Worm (Caenorhabditis elegans) whole organism, L1 larva: ENCODE measurements around the gene T05A7.1.
A peak's percentile ranks its signal among the peaks of the same experiment; 100 is the strongest.

ENCODE experiments used
- C04F5.9 ChIP-seq: sonication (generic microtip); optimal IDR thresholded peaks from 2 replicates; lab custom pipeline; 2016; ENCODE audit warnings: missing genetic modification characterization, missing compliant biosample characterization
- Y116A8C.19 ChIP-seq: sonication (generic microtip); optimal IDR thresholded peaks from 2 replicates; lab custom pipeline; 2016; ENCODE audit warnings: missing compliant biosample characterization, missing genetic modification characterization, borderline replicate concordance
- aha-1 ChIP-seq: fragments of 150-350 bp; optimal IDR thresholded peaks from 2 replicates; lab custom pipeline; 2014; ENCODE audit warnings: missing biosample characterization, missing genetic modification characterization
- blmp-1 ChIP-seq: fragments of 150-350 bp; optimal IDR thresholded peaks from 2 replicates; lab custom pipeline; 2014; ENCODE audit warnings: missing biosample characterization, missing genetic modification characterization
- ceh-63 ChIP-seq: fragments of 200-800 bp; sonication (Bioruptor generic); optimal IDR thresholded peaks from 2 replicates; lab custom pipeline; 2018; ENCODE audit warnings: mild to moderate bottlenecking, missing genetic modification characterization, missing compliant biosample characterization
- ceh-8 ChIP-seq: fragments of 200-800 bp; sonication (Bioruptor generic); optimal IDR thresholded peaks from 2 replicates; lab custom pipeline; 2018; ENCODE audit warnings: mild to moderate bottlenecking, missing genetic modification characterization, moderate library complexity, missing compliant biosample characterization
- ceh-82 ChIP-seq, 3 experiments: fragments of 150-350 bp in 1 of 3; sonication (generic microtip) in 2 of 3; optimal IDR thresholded peaks; 2 replicates each; lab custom pipeline; 2014 to 2017; ENCODE audit warnings: missing biosample characterization in 3 of 3, missing genetic modification characterization in 3 of 3
- ceh-88 ChIP-seq: fragments of 200-800 bp; sonication (Bioruptor generic); IDR thresholded peaks from 2 replicates; pipeline ENCODE4 v1.3.6; 2022; ENCODE audit warnings: missing genetic modification characterization, missing compliant biosample characterization
- dpl-1 ChIP-seq, 3 experiments: fragments of 150-350 bp in 2 of 3; sonication (generic microtip) in 1 of 3; optimal IDR thresholded peaks; 2 replicates each; lab custom pipeline; 2014 to 2017; ENCODE audit warnings: missing biosample characterization in 3 of 3, missing genetic modification characterization in 3 of 3, missing genetic modification reagents in 3 of 3
- dsc-1 ChIP-seq: sonication (generic microtip); optimal IDR thresholded peaks from 2 replicates; lab custom pipeline; 2016; ENCODE audit warnings: mild to moderate bottlenecking, missing genetic modification characterization, missing compliant biosample characterization
- efl-1 ChIP-seq, 4 experiments: fragments of 150-350 bp; optimal IDR thresholded peaks in 3 of 4; peaks in 1 of 4; 1 replicate in 1 of 4; 2 replicates in 3 of 4; lab custom pipeline; 2014; ENCODE audit warnings: missing biosample characterization in 2 of 4, missing genetic modification characterization in 2 of 4, missing genetic modification reagents in 2 of 4
- elt-2 ChIP-seq: sonication (generic microtip); optimal IDR thresholded peaks from 2 replicates; lab custom pipeline; 2016; ENCODE audit warnings: missing genetic modification characterization, mild to moderate bottlenecking, inconsistent platforms, missing compliant biosample characterization, missing genetic modification reagents
- fkh-4 ChIP-seq: sonication (generic microtip); optimal IDR thresholded peaks from 2 replicates; lab custom pipeline; 2016; ENCODE audit warnings: missing compliant biosample characterization, missing genetic modification characterization, borderline replicate concordance
- fkh-8 ChIP-seq: sonication (generic microtip); optimal IDR thresholded peaks from 2 replicates; lab custom pipeline; 2016; ENCODE audit warnings: mild to moderate bottlenecking, missing genetic modification characterization, missing compliant biosample characterization
- hlh-4 ChIP-seq: sonication (generic microtip); optimal IDR thresholded peaks from 2 replicates; lab custom pipeline; 2016; ENCODE audit warnings: mild to moderate bottlenecking, missing genetic modification characterization, missing compliant biosample characterization
- jun-1 ChIP-seq: fragments of 150-350 bp; optimal IDR thresholded peaks from 2 replicates; lab custom pipeline; 2014; ENCODE audit warnings: missing biosample characterization, missing genetic modification reagents, missing genetic modification characterization
- lin-14 ChIP-seq: fragments of 200-800 bp; sonication (Bioruptor generic); optimal IDR thresholded peaks from 2 replicates; lab custom pipeline; 2018; ENCODE audit warnings: mild to moderate bottlenecking, missing genetic modification characterization, moderate library complexity, missing compliant biosample characterization
- lin-35 ChIP-seq, 2 experiments: fragments of 150-350 bp; optimal IDR thresholded peaks; 2 replicates each; lab custom pipeline; 2014; ENCODE audit warnings: missing biosample characterization in 2 of 2, missing genetic modification characterization in 2 of 2, missing genetic modification reagents in 2 of 2
- mab-9 ChIP-seq: fragments of 200-800 bp; sonication (Bioruptor generic); IDR thresholded peaks from 2 replicates; pipeline ENCODE4 v1.3.6; 2022; ENCODE audit warnings: missing genetic modification reagents, missing genetic modification characterization, missing compliant biosample characterization
- mep-1 ChIP-seq: fragments of 150-350 bp; optimal IDR thresholded peaks from 2 replicates; lab custom pipeline; 2014; ENCODE audit warnings: missing biosample characterization, missing genetic modification characterization
- nhr-11 ChIP-seq: fragments of 150-350 bp; optimal IDR thresholded peaks from 2 replicates; lab custom pipeline; 2014; ENCODE audit warnings: missing biosample characterization, missing genetic modification characterization
- nhr-12 ChIP-seq: sonication (generic microtip); optimal IDR thresholded peaks from 2 replicates; lab custom pipeline; 2017; ENCODE audit warnings: missing biosample characterization, missing genetic modification characterization
- nhr-20 ChIP-seq: sonication (generic microtip); optimal IDR thresholded peaks from 2 replicates; lab custom pipeline; 2016; ENCODE audit warnings: mild to moderate bottlenecking, missing genetic modification characterization, missing compliant biosample characterization
- nhr-85 ChIP-seq: sonication (generic microtip); peaks from one replicate; lab custom pipeline; 2016; ENCODE audit warnings: missing genetic modification characterization, inconsistent platforms, missing compliant biosample characterization
- nhr-90 ChIP-seq: sonication (generic microtip); optimal IDR thresholded peaks from 2 replicates; lab custom pipeline; 2016; ENCODE audit warnings: mild to moderate bottlenecking, missing genetic modification characterization, missing compliant biosample characterization; ENCODE audit not compliant: poor library complexity
- pag-3 ChIP-seq: sonication (generic microtip); optimal IDR thresholded peaks from 2 replicates; lab custom pipeline; 2017; ENCODE audit warnings: missing genetic modification characterization, mild to moderate bottlenecking, missing compliant biosample characterization, antibody characterized with exemption, borderline replicate concordance; ENCODE audit not compliant: insufficient read depth
- rnt-1 ChIP-seq: sonication (generic microtip); optimal IDR thresholded peaks from 2 replicates; lab custom pipeline; 2016; ENCODE audit warnings: mild to moderate bottlenecking, missing genetic modification characterization, moderate library complexity, missing compliant biosample characterization
- snpc-4 ChIP-seq: fragments of 150-350 bp; optimal IDR thresholded peaks from 2 replicates; lab custom pipeline; 2014; ENCODE audit warnings: missing biosample characterization, missing genetic modification characterization
- sox-4 ChIP-seq: sonication (generic microtip); optimal IDR thresholded peaks from 2 replicates; lab custom pipeline; 2016; ENCODE audit warnings: missing genetic modification characterization, missing compliant biosample characterization
- sup-37 ChIP-seq: fragments of 200-800 bp; sonication (Bioruptor generic); optimal IDR thresholded peaks from 2 replicates; lab custom pipeline; 2018; ENCODE audit warnings: mild to moderate bottlenecking, missing genetic modification characterization, missing compliant biosample characterization
- swsn-7 ChIP-seq: sonication (generic microtip); optimal IDR thresholded peaks from 2 replicates; lab custom pipeline; 2016; ENCODE audit warnings: missing genetic modification characterization, missing compliant biosample characterization
- unc-30 ChIP-seq: sonication (generic microtip); optimal IDR thresholded peaks from 2 replicates; lab custom pipeline; 2017; ENCODE audit warnings: missing biosample characterization, missing genetic modification characterization
- unc-62 ChIP-seq: fragments of 150-350 bp; optimal IDR thresholded peaks from 2 replicates; lab custom pipeline; 2014; ENCODE audit warnings: missing biosample characterization, missing genetic modification reagents, missing genetic modification characterization
- vab-15 ChIP-seq: sonication (generic microtip); optimal IDR thresholded peaks from 2 replicates; lab custom pipeline; 2017; ENCODE audit warnings: missing genotype, mild to moderate bottlenecking, missing genetic modification characterization, missing compliant biosample characterization
- xbp-1 ChIP-seq: sonication (generic microtip); optimal IDR thresholded peaks from 2 replicates; lab custom pipeline; 2016; ENCODE audit warnings: missing genetic modification characterization, missing compliant biosample characterization
- zag-1 ChIP-seq: fragments of 150-350 bp; optimal IDR thresholded peaks from 2 replicates; lab custom pipeline; 2014; ENCODE audit warnings: missing biosample characterization, missing genetic modification characterization
- zip-4 ChIP-seq: fragments of 200-800 bp; sonication (Bioruptor generic); optimal IDR thresholded peaks from 2 replicates; lab custom pipeline; 2018; ENCODE audit warnings: mild to moderate bottlenecking, missing genetic modification characterization, moderate library complexity, missing compliant biosample characterization
- ztf-11 ChIP-seq, 2 experiments: sonication (generic microtip); optimal IDR thresholded peaks; 2 replicates each; lab custom pipeline; 2016 to 2017; ENCODE audit warnings: missing genetic modification characterization in 2 of 2, missing biosample characterization in 1 of 2, missing compliant biosample characterization in 1 of 2
- ztf-4 ChIP-seq: fragments of 150-350 bp; optimal IDR thresholded peaks from 2 replicates; lab custom pipeline; 2014; ENCODE audit warnings: missing biosample characterization, missing genetic modification characterization

Gene T05A7.1

DNA sequence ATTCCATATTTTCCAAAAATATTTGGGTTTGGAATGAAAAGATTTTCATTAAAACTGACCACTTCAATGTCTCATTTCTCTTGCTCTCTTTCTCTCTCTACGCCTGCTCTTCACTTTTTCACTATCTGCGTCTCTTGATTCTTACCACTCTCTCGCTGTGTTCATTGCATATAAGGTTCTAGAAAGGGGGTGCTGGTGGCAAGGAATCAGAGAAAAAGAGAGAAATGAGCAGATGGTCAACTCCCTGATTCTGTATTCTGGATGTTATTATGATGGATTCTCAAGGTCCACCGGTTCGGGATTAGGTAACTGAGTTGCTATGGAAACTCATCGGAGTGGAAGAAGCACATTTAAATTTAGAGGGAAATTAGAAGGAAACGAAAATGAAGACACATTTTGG is 37.3 kb upstream of the T05A7.1 start:
- TF ChIP-seq mep-1 (tag; lab: Kevin White, UChicago), result peak; percentile 5
- no peak for TF ChIP-seq nhr-85 (tag; lab: Kevin White, UChicago)
- TF ChIP-seq fkh-8, result peak; percentile 29
- peak; percentile 9 for TF ChIP-seq rnt-1 (tag; lab: Kevin White, UChicago)
- TF ChIP-seq blmp-1 (tag; lab: Kevin White, UChicago), result no peak
- peak; percentile 36 to 44 for TF ChIP-seq efl-1 (optimal IDR thresholded peaks at IDR 0.05; lab: Kevin White, UChicago)
- TF ChIP-seq efl-1 (GFP tag; optimal IDR thresholded peaks at IDR 0.05 in 1 of 2; lab: Kevin White, UChicago), result no peak
- peak; percentile 49 for TF ChIP-seq lin-14
- TF ChIP-seq xbp-1 (tag; lab: Kevin White, UChicago), result no peak
- peak in 1 of 3 experiments; percentile 4 for TF ChIP-seq ceh-82 (tag; optimal IDR thresholded peaks at IDR 0.05; lab: Kevin White, UChicago)
- no peak for TF ChIP-seq hlh-4 (tag; lab: Kevin White, UChicago)
- peak in 1 of 2 experiments; percentile 5 for TF ChIP-seq lin-35 (GFP tag; optimal IDR thresholded peaks at IDR 0.05; lab: Kevin White, UChicago)

- TF ChIP-seq aha-1 (tag; lab: Kevin White, UChicago) (no peak), jun-1 (tag; lab: Kevin White, UChicago) (no peak), nhr-20 (tag; lab: Kevin White, UChicago) (no peak), mab-9 (GFP tag; lab: Robert Waterston, UW) (no peak), ceh-88 (GFP tag; lab: Robert Waterston, UW) (no peak), fkh-4 (no peak), dsc-1 (tag; lab: Kevin White, UChicago) (no peak), ceh-8 (GFP tag; lab: Kevin White, UChicago) (no peak), ceh-63 (no peak), snpc-4 (tag; lab: Kevin White, UChicago) (no peak), pag-3 (tag; lab: Kevin White, UChicago) (no peak), unc-30 (tag; lab: Kevin White, UChicago) (no peak), ceh-82 (tag; optimal IDR thresholded peaks at IDR 0.05; lab: Kevin White, UChicago) (no peak), unc-62 (GFP tag; lab: Kevin White, UChicago) (no peak), nhr-11 (no peak), sup-37 (no peak)
Measured at ce11 chrII:4648785-4649184, 29.2 kb upstream of the T05A7.1 start, which contains the start of gene lgc-27. Gene lgc-27 (plus strand): TSS chrII:4649085.

- TF ChIP-seq elt-2 (tag; lab: Kevin White, UChicago) (no peak), unc-62 (GFP tag; lab: Kevin White, UChicago) (no peak), snpc-4 (tag; lab: Kevin White, UChicago) (no peak), zag-1 (tag; lab: Kevin White, UChicago) (no peak)
Measured at ce11 chrII:4650072-4650471, 27.9 kb upstream of the T05A7.1 start.

DNA sequence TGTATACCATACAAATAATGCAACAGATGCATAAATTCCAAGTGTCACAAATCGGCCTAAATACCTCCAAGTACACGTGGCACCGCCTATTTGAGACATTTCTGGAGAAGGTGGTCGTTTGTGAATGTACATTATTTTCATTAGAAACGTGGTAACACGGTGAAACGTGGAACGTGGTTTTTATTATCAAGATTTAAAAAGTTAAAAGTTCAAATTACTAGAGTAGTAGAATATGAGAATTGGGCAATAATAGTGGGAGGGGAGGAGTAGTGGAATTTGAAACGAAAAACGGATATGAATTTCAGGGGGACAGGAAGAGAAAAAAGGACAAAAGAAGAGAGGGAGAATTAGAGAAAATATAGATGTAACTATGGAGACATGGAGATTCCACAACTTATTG is 22.2 kb upstream of the T05A7.1 start, which contains the start of gene fut-6:
Gene fut-6, minus strand, starts transcription at position 101 of the 400 bp plus-strand sequence.
- TF ChIP-seq zip-4 (GFP tag; lab: Kevin White, UChicago) (no peak), Y116A8C.19 (tag; lab: Kevin White, UChicago) (no peak), nhr-90 (no peak), nhr-12 (tag; lab: Kevin White, UChicago) (no peak), sox-4 (tag; lab: Kevin White, UChicago) (no peak), swsn-7 (tag; lab: Kevin White, UChicago) (no peak), ztf-4 (tag; lab: Kevin White, UChicago) (no peak), dpl-1 (GFP tag; optimal IDR thresholded peaks at IDR 0.05; lab: Kevin White, UChicago) (no peak), C04F5.9 (tag; lab: Kevin White, UChicago) (no peak), ztf-11 (tag; optimal IDR thresholded peaks at IDR 0.05; lab: Kevin White, UChicago) (no peak), vab-15 (no peak), lin-14 (no peak), sup-37 (no peak)
- TF ChIP-seq, all 84 proteins: peak for 0
